Fruit fly (Drosophila melanogaster) whole organism, embryonic: ENCODE data around the gene CG34179.

Experiments used
- Blimp-1 ChIP-seq: fragments of 200-800 bp; sonication (Bioruptor generic); optimal IDR thresholded peaks from 3 replicates; lab custom pipeline; 2018; ENCODE audit warnings: missing biosample characterization, missing genetic modification characterization, mild to moderate bottlenecking, moderate library complexity, missing genetic modification reagents
- CG10321 ChIP-seq: fragments of 200-800 bp; sonication (Bioruptor generic); IDR thresholded peaks from 2 replicates; pipeline ENCODE4 v1.3.6; 2022; ENCODE audit warnings: missing biosample characterization, missing genetic modification characterization
- CG10543 ChIP-seq: fragments of 200-800 bp; sonication (Bioruptor generic); optimal IDR thresholded peaks from 3 replicates; lab custom pipeline; 2017; ENCODE audit warnings: missing biosample characterization, mild to moderate bottlenecking, missing genetic modification characterization, moderate library complexity
- CG11504 ChIP-seq: fragments of 200-800 bp; sonication (Bioruptor generic); optimal IDR thresholded peaks from 3 replicates; lab custom pipeline; 2019; ENCODE audit warnings: missing biosample characterization, mild to moderate bottlenecking, missing genetic modification characterization, moderate library complexity
- CG11560 ChIP-seq: fragments of 200-800 bp; sonication (Bioruptor generic); IDR thresholded peaks from 3 replicates; pipeline ENCODE4 v1.3.6; 2022; ENCODE audit warnings: missing biosample characterization, missing genetic modification characterization
- CG15479 ChIP-seq: fragments of 200-800 bp; sonication (Bioruptor generic); optimal IDR thresholded peaks from 3 replicates; lab custom pipeline; 2019; ENCODE audit warnings: missing biosample characterization, mild to moderate bottlenecking, missing genetic modification characterization, moderate library complexity
- CG1602 ChIP-seq: fragments of 200-800 bp; sonication (Bioruptor generic); optimal IDR thresholded peaks from 3 replicates; lab custom pipeline; 2016; ENCODE audit warnings: missing biosample characterization, missing genetic modification characterization
- CG1647 ChIP-seq: fragments of 200-800 bp; sonication (Bioruptor generic); optimal IDR thresholded peaks from 3 replicates; lab custom pipeline; 2016; ENCODE audit warnings: missing biosample characterization, missing genetic modification characterization
- CG16813 ChIP-seq: fragments of 200-800 bp; sonication (Bioruptor generic); IDR thresholded peaks from 3 replicates; pipeline ENCODE4 v1.3.6; 2022; ENCODE audit warnings: missing biosample characterization, missing genetic modification characterization; ENCODE audit not compliant: partially characterized antibody
- CG18476 ChIP-seq: fragments of 200-800 bp; sonication (Bioruptor generic); optimal IDR thresholded peaks from 2 replicates; lab custom pipeline; 2016; ENCODE audit warnings: missing biosample characterization, mild to moderate bottlenecking, missing genetic modification characterization
- CG31388 ChIP-seq: fragments of 200-800 bp; sonication (Bioruptor generic); optimal IDR thresholded peaks from 2 replicates; lab custom pipeline; 2016; ENCODE audit warnings: missing biosample characterization, missing genetic modification characterization
- CG34224 ChIP-seq: fragments of 200-800 bp; sonication (Bioruptor generic); IDR thresholded peaks from 3 replicates; pipeline ENCODE4 v1.3.6; 2022; ENCODE audit warnings: missing biosample characterization, missing genetic modification characterization; ENCODE audit not compliant: partially characterized antibody
- CG4282 ChIP-seq: fragments of 200-800 bp; sonication (Bioruptor generic); optimal IDR thresholded peaks from 2 replicates; lab custom pipeline; 2016; ENCODE audit warnings: missing biosample characterization, missing genetic modification characterization
- CG4404 ChIP-seq: fragments of 200-800 bp; sonication (Bioruptor generic); IDR thresholded peaks from 2 replicates; pipeline ENCODE4 v1.3.6; 2022; ENCODE audit warnings: missing biosample characterization, missing genetic modification characterization
- CG6254 ChIP-seq: fragments of 200-800 bp; sonication (Bioruptor generic); optimal IDR thresholded peaks from 3 replicates; lab custom pipeline; 2017; ENCODE audit warnings: mild to moderate bottlenecking, missing biosample characterization, missing genetic modification reagents, missing genetic modification characterization
- CG8478 ChIP-seq: fragments of >200 bp; optimal IDR thresholded peaks from 2 replicates; lab custom pipeline; 2018
- CG9215 ChIP-seq: fragments of 200-800 bp; sonication (Bioruptor generic); IDR thresholded peaks from 2 replicates; pipeline ENCODE4 v1.3.6; 2022; ENCODE audit warnings: missing biosample characterization, missing genetic modification characterization
- CHES-1-like ChIP-seq: fragments of 200-800 bp; sonication (Bioruptor generic); optimal IDR thresholded peaks from 2 replicates; lab custom pipeline; 2016; ENCODE audit warnings: missing biosample characterization, missing genetic modification characterization
- CoRest ChIP-seq: fragments of 200-800 bp; sonication (Bioruptor generic); optimal IDR thresholded peaks from 3 replicates; lab custom pipeline; 2018; ENCODE audit warnings: missing biosample characterization, mild to moderate bottlenecking, missing genetic modification characterization, moderate library complexity
- CrebB ChIP-seq: fragments of 200-800 bp; sonication (Bioruptor generic); optimal IDR thresholded peaks from 3 replicates; lab custom pipeline; 2018; ENCODE audit warnings: missing biosample characterization, mild to moderate bottlenecking, missing genetic modification characterization
- Dfd ChIP-seq, 2 experiments: fragments of >200 bp; optimal IDR thresholded peaks; 2 replicates each; lab custom pipeline; 2017; ENCODE audit warnings: missing biosample characterization in 2 of 2, missing genetic modification characterization in 2 of 2
- HHEX ChIP-seq: fragments of 200-800 bp; sonication (Bioruptor generic); optimal IDR thresholded peaks from 3 replicates; lab custom pipeline; 2017; ENCODE audit warnings: missing biosample characterization, mild to moderate bottlenecking, missing genetic modification characterization, missing genetic modification reagents
- HLHmδ ChIP-seq: fragments of 200-800 bp; sonication (Bioruptor generic); optimal IDR thresholded peaks from 2 replicates; lab custom pipeline; 2018; ENCODE audit warnings: missing biosample characterization, mild to moderate bottlenecking, missing genetic modification characterization, moderate library complexity
- Hsf ChIP-seq: fragments of 200-800 bp; sonication (Bioruptor generic); optimal IDR thresholded peaks from 3 replicates; lab custom pipeline; 2016; ENCODE audit warnings: missing biosample characterization, missing genetic modification characterization
- Jarid2 ChIP-seq: fragments of 200-800 bp; sonication (Bioruptor generic); optimal IDR thresholded peaks from 3 replicates; lab custom pipeline; 2017; ENCODE audit warnings: mild to moderate bottlenecking, missing biosample characterization, missing genetic modification reagents, missing genetic modification characterization
- Med ChIP-seq: fragments of 200-800 bp; sonication (Bioruptor generic); peaks from one replicate; lab custom pipeline; 2016; ENCODE audit warnings: missing biosample characterization, missing genetic modification characterization, mild to moderate bottlenecking, inconsistent platforms, moderate library complexity
- Mes4 ChIP-seq: fragments of 200-800 bp; sonication (Bioruptor generic); optimal IDR thresholded peaks from 2 replicates; lab custom pipeline; 2016; ENCODE audit warnings: missing biosample characterization, missing genetic modification characterization
- NC2α ChIP-seq: fragments of 200-800 bp; sonication (Bioruptor generic); optimal IDR thresholded peaks from 2 replicates; lab custom pipeline; 2016; ENCODE audit warnings: missing biosample characterization, missing genetic modification characterization
- Rx ChIP-seq: fragments of 200-800 bp; sonication (Bioruptor generic); IDR thresholded peaks from 2 replicates; pipeline ENCODE4 v1.3.6; 2022; ENCODE audit warnings: missing biosample characterization, missing genetic modification characterization
- Ssrp ChIP-seq: fragments of 200-800 bp; sonication (Bioruptor generic); optimal IDR thresholded peaks from 2 replicates; lab custom pipeline; 2018; ENCODE audit warnings: missing biosample characterization, mild to moderate bottlenecking, missing genetic modification characterization, moderate library complexity
- TFAM ChIP-seq: fragments of 200-800 bp; sonication (Bioruptor generic); optimal IDR thresholded peaks from 2 replicates; lab custom pipeline; 2017; ENCODE audit warnings: missing biosample characterization, missing genetic modification characterization, inconsistent platforms
- Tbp ChIP-seq: fragments of >200 bp; optimal IDR thresholded peaks from 2 replicates; lab custom pipeline; 2018; ENCODE audit warnings: missing biosample characterization, missing genetic modification characterization
- az2 ChIP-seq: fragments of 200-800 bp; sonication (Bioruptor generic); optimal IDR thresholded peaks from 3 replicates; lab custom pipeline; 2016; ENCODE audit warnings: missing biosample characterization, missing genetic modification characterization
- crc ChIP-seq: fragments of 200-800 bp; sonication (Bioruptor generic); optimal IDR thresholded peaks from 2 replicates; lab custom pipeline; 2016; ENCODE audit warnings: missing biosample characterization, missing genetic modification characterization
- da ChIP-seq: fragments of 200-800 bp; sonication (Bioruptor generic); optimal IDR thresholded peaks from 2 replicates; lab custom pipeline; 2016; ENCODE audit warnings: missing biosample characterization, missing genetic modification characterization
- dmrt99B ChIP-seq: fragments of 200-800 bp; sonication (Bioruptor generic); optimal IDR thresholded peaks from 2 replicates; lab custom pipeline; 2018; ENCODE audit warnings: missing biosample characterization, mild to moderate bottlenecking, missing genetic modification characterization, moderate library complexity
- dpn ChIP-seq, 2 experiments: fragments of 200-800 bp; sonication (Bioruptor generic); optimal IDR thresholded peaks; 3 replicates each; lab custom pipeline; 2016; ENCODE audit warnings: missing biosample characterization in 2 of 2, missing genetic modification characterization in 2 of 2
- dysf ChIP-seq: fragments of 200-800 bp; sonication (Bioruptor generic); IDR thresholded peaks from 3 replicates; pipeline ENCODE4 v1.3.6; 2022; ENCODE audit warnings: missing biosample characterization, missing genetic modification characterization
- ewg ChIP-seq: fragments of 200-800 bp; sonication (Bioruptor generic); optimal IDR thresholded peaks from 3 replicates; lab custom pipeline; 2017; ENCODE audit warnings: mild to moderate bottlenecking, missing biosample characterization, missing genetic modification reagents, missing genetic modification characterization
- ftz-f1 ChIP-seq: fragments of 200-800 bp; sonication (Bioruptor generic); optimal IDR thresholded peaks from 2 replicates; lab custom pipeline; 2016; ENCODE audit warnings: missing biosample characterization, missing genetic modification characterization
- lola ChIP-seq, 3 experiments: fragments of >200 bp in 2 of 3; fragments of 200-800 bp in 1 of 3; sonication (Bioruptor generic) in 1 of 3; optimal IDR thresholded peaks; 2 replicates each; lab custom pipeline; 2017 to 2019; ENCODE audit warnings: missing biosample characterization in 3 of 3, missing genetic modification characterization in 3 of 3, mild to moderate bottlenecking in 1 of 3, moderate library complexity in 1 of 3
- luna ChIP-seq: fragments of 200-800 bp; sonication (Bioruptor generic); optimal IDR thresholded peaks from 2 replicates; lab custom pipeline; 2016; ENCODE audit warnings: missing biosample characterization, missing genetic modification characterization
- nom ChIP-seq: fragments of 200-800 bp; sonication (Bioruptor generic); optimal IDR thresholded peaks from 2 replicates; lab custom pipeline; 2017; ENCODE audit warnings: missing biosample characterization, missing genetic modification characterization, mild to moderate bottlenecking, moderate library complexity, missing genetic modification reagents
- rib ChIP-seq: fragments of 200-800 bp; sonication (Bioruptor generic); IDR thresholded peaks from 2 replicates; pipeline ENCODE4 v1.3.6; 2022; ENCODE audit warnings: missing biosample characterization, missing genetic modification characterization
- slou ChIP-seq: fragments of 200-800 bp; sonication (Bioruptor generic); optimal IDR thresholded peaks from 3 replicates; lab custom pipeline; 2016; ENCODE audit warnings: missing biosample characterization, missing genetic modification characterization
- sna ChIP-seq: fragments of 200-800 bp; sonication (Bioruptor generic); IDR thresholded peaks from 2 replicates; pipeline ENCODE4 v1.3.6; 2022; ENCODE audit warnings: missing biosample characterization, missing genetic modification characterization; ENCODE audit not compliant: partially characterized antibody
- so ChIP-seq: fragments of 200-800 bp; sonication (Bioruptor generic); IDR thresholded peaks from 3 replicates; pipeline ENCODE4 v1.3.6; 2022; ENCODE audit warnings: missing biosample characterization, missing genetic modification characterization
- stwl ChIP-seq: fragments of 200-800 bp; sonication (Bioruptor generic); optimal IDR thresholded peaks from 3 replicates; lab custom pipeline; 2018; ENCODE audit warnings: missing biosample characterization, mild to moderate bottlenecking, missing genetic modification characterization, moderate library complexity
- wor ChIP-seq: fragments of 200-800 bp; sonication (Bioruptor generic); IDR thresholded peaks from 2 replicates; pipeline ENCODE4 v1.3.6; 2022; ENCODE audit warnings: missing biosample characterization, missing genetic modification characterization
- zf30C ChIP-seq: fragments of 200-800 bp; sonication (Bioruptor generic); optimal IDR thresholded peaks from 3 replicates; lab custom pipeline; 2018; ENCODE audit warnings: missing biosample characterization, mild to moderate bottlenecking, missing genetic modification characterization

Gene CG34179

dm6 chr2L:6019352-6020131 lies 29.0 kb downstream of the CG34179 start, which contains the start of gene H2.0 (continued):
- TF ChIP-seq CG11560 (tag; lab: Robert Waterston, UW) (no peak), dysf (GFP tag; lab: Robert Waterston, UW) (no peak), stwl (no peak), Mes4 (GFP tag; lab: Kevin White, UChicago) (no peak), CG8478 (peak; percentile 62), Med (GFP tag; lab: Kevin White, UChicago) (peak; percentile 26), Ssrp (tag; lab: Kevin White, UChicago) (no peak), ewg (GFP tag; lab: Kevin White, UChicago) (peak; percentile 14), CG34224 (GFP tag; lab: Robert Waterston, UW) (no peak), rib (GFP tag; lab: Robert Waterston, UW) (no peak), lola (GFP tag; optimal IDR thresholded peaks at IDR 0.05; lab: Kevin White, UChicago) (peak in 1 of 3 experiments; percentile 65), crc (GFP tag; lab: Kevin White, UChicago) (no peak), so (GFP tag; lab: Robert Waterston, UW) (no peak), CG6254 (GFP tag; lab: Kevin White, UChicago) (no peak), Dfd (GFP tag; optimal IDR thresholded peaks at IDR 0.05; lab: Kevin White, UChicago) (no peak), CG10543 (peak; percentile 26), CG31388 (no peak), CrebB (tag; lab: Kevin White, UChicago) (no peak), sna (GFP tag; lab: Robert Waterston, UW) (no peak), CG16813 (GFP tag; lab: Robert Waterston, UW) (no peak), CG18476 (GFP tag; lab: Kevin White, UChicago) (no peak), da (no peak), TFAM (GFP tag; lab: Kevin White, UChicago) (no peak), CG4404 (GFP tag; lab: Robert Waterston, UW) (peak; percentile 60), Rx (no peak), wor (GFP tag; lab: Robert Waterston, UW) (no peak), CHES-1-like (GFP tag; lab: Kevin White, UChicago) (no peak), CG10321 (peak; percentile 56; the same call in 1 of the 2 replicates), az2 (peak; percentile 27), Tbp (GFP tag; lab: Kevin White, UChicago) (no peak), CG1647 (no peak), dpn (GFP tag; optimal IDR thresholded peaks at IDR 0.05; lab: Kevin White, UChicago) (peak in 1 of 2 experiments; percentile 23), HLHmδ (GFP tag; lab: Kevin White, UChicago) (peak; percentile 79), CG11504 (tag; lab: Kevin White, UChicago) (no peak), dmrt99B (tag; lab: Kevin White, UChicago) (no peak), CG4282 (GFP tag; lab: Kevin White, UChicago) (no peak), luna (GFP tag; lab: Kevin White, UChicago) (no peak), Hsf (GFP tag; lab: Kevin White, UChicago) (no peak), Jarid2 (GFP tag; lab: Kevin White, UChicago) (no peak), Blimp-1 (GFP tag; lab: Kevin White, UChicago) (no peak), CoRest (tag; lab: Kevin White, UChicago) (peak; percentile 38), ftz-f1 (GFP tag; lab: Kevin White, UChicago) (no peak), zf30C (GFP tag; lab: Kevin White, UChicago) (no peak), CG9215 (GFP tag; lab: Robert Waterston, UW) (no peak; the same call in 1 of the 2 replicates), NC2α (GFP tag; lab: Kevin White, UChicago) (no peak), HHEX (no peak), nom (GFP tag; lab: Kevin White, UChicago) (no peak), CG15479 (GFP tag; lab: Kevin White, UChicago) (no peak), slou (GFP tag; lab: Kevin White, UChicago) (no peak), CG1602 (GFP tag; lab: Kevin White, UChicago) (peak; percentile 41)
